Worm (Caenorhabditis elegans): ENCODE measurements around the gene C40C9.3.

The C40C9.3 gene

ce11 chrX:13687111-13687512 is 39.7 kb downstream of the C40C9.3 start (continued):
- TF ChIP-seq ces-1 (GFP tag; optimal IDR thresholded peaks at IDR 0.05), result no peak
- peak; percentile 10 for TF ChIP-seq nhr-28 (tag; optimal IDR thresholded peaks at IDR 0.05)
- no peak for TF ChIP-seq nhr-48 (tag; optimal IDR thresholded peaks at IDR 0.05)
- no peak for TF ChIP-seq unc-39 (tag; optimal IDR thresholded peaks at IDR 0.05)
- TF ChIP-seq unc-130 (GFP tag; optimal IDR thresholded peaks at IDR 0.05), result no peak
- TF ChIP-seq ztf-11 (tag; optimal IDR thresholded peaks at IDR 0.05), result no peak
- TF ChIP-seq arid-1 (GFP tag; conservative IDR thresholded peaks at IDR 0.05), result no peak
- peak; percentile 58 for TF ChIP-seq hlh-30 (tag; optimal IDR thresholded peaks at IDR 0.05; ENCODE audit: insufficient read depth)
- TF ChIP-seq F10B5.3 (tag; optimal IDR thresholded peaks at IDR 0.05), result peak; percentile 59
- TF ChIP-seq lsy-2 (tag; optimal IDR thresholded peaks at IDR 0.05), result peak in 1 of 2 experiments; percentile 43
- no peak for TF ChIP-seq lin-15B (tag; optimal IDR thresholded peaks at IDR 0.05)
- TF ChIP-seq ama-1 (optimal IDR thresholded peaks at IDR 0.05), result no peak
- no peak for TF ChIP-seq daf-19 (GFP tag; conservative IDR thresholded peaks at IDR 0.05)
- no peak for TF ChIP-seq snpc-1.2 (GFP tag; IDR thresholded peaks at IDR 0.05)
- no peak for TF ChIP-seq T20F7.1 (GFP tag; optimal IDR thresholded peaks at IDR 0.05)
- peak; percentile 72 for TF ChIP-seq mep-1 (tag; optimal IDR thresholded peaks at IDR 0.05)
- no peak for TF ChIP-seq php-3 (GFP tag; IDR thresholded peaks at IDR 0.05)
- TF ChIP-seq D1046.2 (GFP tag; IDR thresholded peaks at IDR 0.05), result no peak
- TF ChIP-seq zip-11 (GFP tag; IDR thresholded peaks at IDR 0.05), result no peak
- TF ChIP-seq Y75B8A.6 (GFP tag; IDR thresholded peaks at IDR 0.05), result no peak
- TF ChIP-seq hmg-1.1 (GFP tag; IDR thresholded peaks at IDR 0.05), result peak; percentile 83
- no peak for TF ChIP-seq mdt-29 (GFP tag; IDR thresholded peaks at IDR 0.05)
- no peak for TF ChIP-seq pha-4 (GFP tag; IDR thresholded peaks at IDR 0.05)
- no peak for TF ChIP-seq pha-4 (tag; optimal IDR thresholded peaks at IDR 0.05)
- peak in 1 of 2 experiments; percentile 98 for TF ChIP-seq unc-62 (GFP tag; optimal IDR thresholded peaks at IDR 0.05 in 1 of 2)
- no peak for TF ChIP-seq unc-62 (tag; optimal IDR thresholded peaks at IDR 0.05)
- no peak for TF ChIP-seq daf-16 (GFP tag; optimal IDR thresholded peaks at IDR 0.05)
- TF ChIP-seq daf-16 (tag; optimal IDR thresholded peaks at IDR 0.05), result peak; percentile 27
- no peak for TF ChIP-seq cey-2 (tag; optimal IDR thresholded peaks at IDR 0.05; ENCODE audit: borderline replicate concordance, insufficient read depth)
- no peak for TF ChIP-seq attf-4 (tag; optimal IDR thresholded peaks at IDR 0.05)
- TF ChIP-seq dmd-8 (GFP tag; IDR thresholded peaks at IDR 0.05), result no peak
- no peak for TF ChIP-seq F44E2.7 (GFP tag; IDR thresholded peaks at IDR 0.05)
- no peak for TF ChIP-seq spr-3 (GFP tag; optimal IDR thresholded peaks at IDR 0.05)
- TF ChIP-seq zfp-2 (tag; optimal IDR thresholded peaks at IDR 0.05), result no peak
- no peak for TF ChIP-seq aly-2 (tag; optimal IDR thresholded peaks at IDR 0.05)
- no peak for TF ChIP-seq ZK546.5 (tag; optimal IDR thresholded peaks at IDR 0.05)
- peak; percentile 7 for TF ChIP-seq zag-1 (tag; optimal IDR thresholded peaks at IDR 0.05)
- TF ChIP-seq ceh-62 (tag; optimal IDR thresholded peaks at IDR 0.05), result no peak
- TF ChIP-seq nhr-102 (tag; optimal IDR thresholded peaks at IDR 0.05), result peak; percentile 22
- TF ChIP-seq vab-7 (GFP tag; IDR thresholded peaks at IDR 0.05), result no peak
- TF ChIP-seq F49E8.2 (tag; optimal IDR thresholded peaks at IDR 0.05; ENCODE audit: borderline replicate concordance), result no peak
- TF ChIP-seq ceh-82 (tag; optimal IDR thresholded peaks at IDR 0.05), result no peak
- TF ChIP-seq daf-12 (tag; optimal IDR thresholded peaks at IDR 0.05), result no peak
- no peak for TF ChIP-seq ceh-28 (tag; optimal IDR thresholded peaks at IDR 0.05)
- no peak for TF ChIP-seq nhr-6 (tag; optimal IDR thresholded peaks at IDR 0.05)
- no peak for TF ChIP-seq ceh-32 (tag; optimal IDR thresholded peaks at IDR 0.05; ENCODE audit: poor library complexity)
- TF ChIP-seq R02D3.7 (tag; optimal IDR thresholded peaks at IDR 0.05), result no peak
- no peak for TF ChIP-seq zip-2 (tag; optimal IDR thresholded peaks at IDR 0.05)
- TF ChIP-seq mxl-2 (GFP tag; conservative IDR thresholded peaks at IDR 0.05), result no peak
- peak; percentile 81 for TF ChIP-seq mxl-3 (GFP tag; optimal IDR thresholded peaks at IDR 0.05)
- no peak for TF ChIP-seq ceh-20 (GFP tag; IDR thresholded peaks at IDR 0.05)
- peak in 1 of 2 experiments; percentile 68 for TF ChIP-seq mdl-1 (tag; optimal IDR thresholded peaks at IDR 0.05)
- peak; percentile 76 for TF ChIP-seq rbr-2 (tag; optimal IDR thresholded peaks at IDR 0.05)

All from whole organism, L4 larva.